Worm (Caenorhabditis elegans) whole organism, late embryonic: Measurements from ENCODE around the gene acs-3.

ENCODE experiments used
- ama-1 ChIP-seq: fragments of 150-350 bp; optimal IDR thresholded peaks from 2 replicates; lab custom pipeline; 2014
- fkh-10 ChIP-seq: fragments of 150-350 bp; optimal IDR thresholded peaks from 2 replicates; lab custom pipeline; 2014; ENCODE audit warnings: missing biosample characterization, missing genetic modification reagents, missing genetic modification characterization
- hlh-30 ChIP-seq: sonication (generic microtip); optimal IDR thresholded peaks from 2 replicates; lab custom pipeline; 2017; ENCODE audit warnings: antibody characterized with exemption, missing genetic modification characterization, missing compliant biosample characterization; ENCODE audit not compliant: insufficient read depth
- hlh-8 ChIP-seq: sonication (generic microtip); optimal IDR thresholded peaks from 2 replicates; lab custom pipeline; 2016; ENCODE audit warnings: missing genotype, missing genetic modification characterization, missing compliant biosample characterization
- nfya-1 ChIP-seq: sonication (generic microtip); optimal IDR thresholded peaks from 2 replicates; lab custom pipeline; 2017; ENCODE audit warnings: missing genetic modification characterization, mild to moderate bottlenecking, missing compliant biosample characterization, antibody characterized with exemption, moderate library complexity
- pha-4 ChIP-seq: fragments of 150-350 bp; optimal IDR thresholded peaks from 2 replicates; lab custom pipeline; 2018; ENCODE audit warnings: missing biosample characterization, missing genetic modification reagents, missing genetic modification characterization
- tbx-2 ChIP-seq: sonication (generic microtip); optimal IDR thresholded peaks from 2 replicates; lab custom pipeline; 2016; ENCODE audit warnings: missing genetic modification characterization, missing compliant biosample characterization
- tbx-7 ChIP-seq: sonication (generic microtip); optimal IDR thresholded peaks from 2 replicates; lab custom pipeline; 2016; ENCODE audit warnings: missing genotype, missing genetic modification characterization, missing compliant biosample characterization

DNA sequence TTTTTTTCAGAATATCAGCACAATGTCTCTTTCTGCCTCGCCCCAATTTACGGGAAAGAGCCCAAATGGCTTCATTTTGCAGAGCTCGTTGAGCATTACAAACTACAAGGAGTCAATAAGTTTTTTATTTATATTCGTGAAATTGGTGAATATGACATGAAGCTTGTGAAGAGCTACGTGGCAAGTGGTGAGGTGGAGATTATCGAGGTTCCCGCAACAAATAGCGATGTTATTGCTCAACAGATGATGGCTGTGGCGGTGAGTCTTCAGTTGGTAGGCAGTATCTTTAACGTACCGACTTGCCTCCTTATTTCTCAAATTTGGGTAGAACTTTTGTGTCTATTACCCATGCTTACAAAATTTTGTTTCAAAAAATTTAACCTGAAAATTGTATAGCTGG lies 40.9 kb upstream of the acs-3 start:
- TF ChIP-seq tbx-7 (no peak), ama-1 (no peak), pha-4 (tag; lab: Kevin White, UChicago) (no peak), hlh-8 (tag; lab: Kevin White, UChicago) (no peak), nfya-1 (no peak), fkh-10 (no peak), hlh-30 (tag; lab: Kevin White, UChicago) (no peak), tbx-2 (tag; lab: Kevin White, UChicago) (no peak)
